Worm (Caenorhabditis elegans) whole organism, young adult: Measurements from ENCODE around the gene F54F7.9.
A peak's percentile ranks its signal among the peaks of the same experiment; 100 is the strongest.

Experiments used
- cebp-1 ChIP-seq, 2 experiments: fragments of 200-800 bp in 1 of 2; sonication (Bioruptor generic) in 1 of 2; sonication (generic microtip) in 1 of 2; IDR thresholded peaks in 1 of 2; optimal IDR thresholded peaks in 1 of 2; 2 replicates each; pipeline versions ENCODE4 v1.3.6 to Lab custom; 2017 to 2022; ENCODE audit warnings: missing compliant biosample characterization in 2 of 2, missing genetic modification characterization in 2 of 2, mild to moderate bottlenecking in 1 of 2, missing genetic modification reagents in 1 of 2, moderate library complexity in 1 of 2
- dox-1 ChIP-seq: fragments of 200-800 bp; sonication (Bioruptor generic); IDR thresholded peaks from 2 replicates; pipeline ENCODE4 v1.3.6; 2022; ENCODE audit warnings: missing genetic modification reagents, missing genetic modification characterization, missing compliant biosample characterization
- hmg-20 ChIP-seq: fragments of 200-800 bp; sonication (Bioruptor generic); IDR thresholded peaks from 2 replicates; pipeline ENCODE4 v1.3.6; 2022; ENCODE audit warnings: missing genetic modification reagents, missing genetic modification characterization, missing compliant biosample characterization
- lin-35 ChIP-seq, 3 experiments: fragments of 150-350 bp in 2 of 3; sonication (generic microtip) in 1 of 3; optimal IDR thresholded peaks; 2 replicates each; lab custom pipeline; 2014 to 2018; ENCODE audit warnings: missing biosample characterization in 3 of 3, missing genetic modification characterization in 3 of 3, missing genetic modification reagents in 3 of 3
- lin-40 ChIP-seq: sonication (generic microtip); optimal IDR thresholded peaks from 2 replicates; lab custom pipeline; 2016; ENCODE audit warnings: missing genetic modification characterization, mild to moderate bottlenecking, missing compliant biosample characterization, missing genotype, missing genetic modification reagents
- snpc-4 ChIP-seq, 5 experiments: fragments of 150-350 bp in 1 of 5; sonication (generic microtip) in 4 of 5; optimal IDR thresholded peaks; 2 replicates each; lab custom pipeline; 2014 to 2018; ENCODE audit warnings: missing genetic modification characterization in 5 of 5, missing biosample characterization in 3 of 5, antibody characterized with exemption in 2 of 5, mild to moderate bottlenecking in 2 of 5, missing compliant biosample characterization in 2 of 5, missing genotype in 2 of 5, moderate library complexity in 2 of 5, missing genetic modification reagents in 1 of 5
- somi-1 ChIP-seq: fragments of 200-800 bp; sonication (Bioruptor generic); optimal IDR thresholded peaks from 2 replicates; lab custom pipeline; 2018; ENCODE audit warnings: mild to moderate bottlenecking, missing genetic modification characterization, missing compliant biosample characterization
- zfh-2 ChIP-seq: fragments of 200-800 bp; sonication (Bioruptor generic); conservative IDR thresholded peaks from 2 replicates; pipeline ENCODE4 v1.3.6; 2022; ENCODE audit warnings: missing genetic modification reagents, missing genetic modification characterization, missing compliant biosample characterization
- ztf-18 ChIP-seq: sonication (generic microtip); optimal IDR thresholded peaks from 2 replicates; lab custom pipeline; 2016; ENCODE audit warnings: missing genotype, mild to moderate bottlenecking, missing genetic modification characterization, missing compliant biosample characterization

Gene F54F7.9

DNA sequence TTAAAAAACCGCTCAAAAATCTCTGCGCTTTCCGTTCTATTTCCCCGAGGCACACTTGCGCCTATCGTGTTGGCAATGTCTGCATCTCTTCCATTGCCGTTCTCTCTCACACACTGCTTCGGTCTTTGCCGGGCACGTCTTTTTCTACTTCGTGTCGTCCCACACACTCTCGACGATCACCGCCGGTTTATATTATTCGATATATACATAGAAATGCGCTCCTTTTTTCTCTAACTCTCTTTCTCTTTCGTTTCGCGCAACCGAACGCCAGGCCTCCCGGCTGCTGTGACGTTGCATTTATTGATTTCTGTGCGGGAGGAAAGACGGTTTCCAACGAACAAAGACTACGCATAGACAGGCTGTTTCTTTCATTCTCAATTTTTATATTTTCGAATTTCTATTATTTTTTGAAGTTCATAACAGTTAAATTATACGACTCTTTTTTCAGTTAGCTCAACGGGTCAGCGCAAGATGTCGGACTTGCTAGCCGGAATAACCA lies 50.4 kb downstream of the F54F7.9 start, which contains the start of gene rsd-3 (continued):
- TF ChIP-seq lin-35 (GFP tag; optimal IDR thresholded peaks at IDR 0.05; lab: Kevin White, UChicago) (peak in 1 of 3 experiments; percentile 52), zfh-2 (GFP tag; lab: Robert Waterston, UW) (peak; percentile 86), hmg-20 (no peak), somi-1 (GFP tag; lab: Kevin White, UChicago) (peak; percentile 2), cebp-1 (GFP tag; IDR thresholded peaks at IDR 0.05; lab: Robert Waterston, UW) (no peak), cebp-1 (tag; optimal IDR thresholded peaks at IDR 0.05; lab: Kevin White, UChicago) (peak; percentile 71), ztf-18 (tag; lab: Kevin White, UChicago) (peak; percentile 7), snpc-4 (GFP tag; optimal IDR thresholded peaks at IDR 0.05; lab: Kevin White, UChicago) (no peak), snpc-4 (tag; optimal IDR thresholded peaks at IDR 0.05; lab: Kevin White, UChicago) (peak in 1 of 4 experiments; percentile 33), lin-40 (tag; lab: Kevin White, UChicago) (peak; percentile 75), dox-1 (GFP tag; lab: Robert Waterston, UW) (peak; percentile 69)
